Worm (Caenorhabditis elegans) whole organism, late embryonic: Measurements from ENCODE around the gene C02F5.12.

Experiments
- C08G9.2 ChIP-seq: sonication (generic microtip); optimal IDR thresholded peaks from 2 replicates; lab custom pipeline; 2016; ENCODE audit warnings: mild to moderate bottlenecking, missing genetic modification characterization, moderate library complexity, missing compliant biosample characterization
- F13H6.1 ChIP-seq: sonication (generic microtip); optimal IDR thresholded peaks from 2 replicates; lab custom pipeline; 2016; ENCODE audit warnings: missing genetic modification characterization, missing compliant biosample characterization
- T23F11.4 ChIP-seq: fragments of 200-800 bp; sonication (Bioruptor generic); optimal IDR thresholded peaks from 2 replicates; lab custom pipeline; 2018; ENCODE audit warnings: mild to moderate bottlenecking, missing genetic modification characterization, missing compliant biosample characterization
- Y22D7AL.16 ChIP-seq: sonication (generic microtip); optimal IDR thresholded peaks from 2 replicates; lab custom pipeline; 2016; ENCODE audit warnings: missing genetic modification characterization, missing compliant biosample characterization
- ama-1 ChIP-seq: fragments of 150-350 bp; optimal IDR thresholded peaks from 2 replicates; lab custom pipeline; 2014
- ceh-14 ChIP-seq: sonication (generic microtip); optimal IDR thresholded peaks from 2 replicates; lab custom pipeline; 2016; ENCODE audit warnings: missing genotype, missing genetic modification characterization, missing compliant biosample characterization
- ceh-19 ChIP-seq: fragments of 200-800 bp; sonication (Bioruptor generic); optimal IDR thresholded peaks from 2 replicates; lab custom pipeline; 2018; ENCODE audit warnings: mild to moderate bottlenecking, missing genetic modification characterization, missing compliant biosample characterization
- ceh-2 ChIP-seq: sonication (generic microtip); optimal IDR thresholded peaks from 2 replicates; lab custom pipeline; 2016; ENCODE audit warnings: missing genotype, missing genetic modification characterization, missing compliant biosample characterization
- ceh-22 ChIP-seq: sonication (generic microtip); optimal IDR thresholded peaks from 2 replicates; lab custom pipeline; 2017; ENCODE audit warnings: missing biosample characterization, missing genetic modification characterization
- ceh-24 ChIP-seq: sonication (generic microtip); optimal IDR thresholded peaks from 2 replicates; lab custom pipeline; 2016; ENCODE audit warnings: mild to moderate bottlenecking, missing genetic modification characterization, missing compliant biosample characterization
- ceh-30 ChIP-seq: fragments of 150-350 bp; optimal IDR thresholded peaks from 2 replicates; lab custom pipeline; 2014; ENCODE audit warnings: missing biosample characterization, missing genetic modification characterization
- ceh-31 ChIP-seq: sonication (generic microtip); optimal IDR thresholded peaks from 2 replicates; lab custom pipeline; 2016; ENCODE audit warnings: missing genetic modification characterization, missing compliant biosample characterization
- ceh-34 ChIP-seq: sonication (generic microtip); optimal IDR thresholded peaks from 2 replicates; lab custom pipeline; 2016; ENCODE audit warnings: mild to moderate bottlenecking, missing genetic modification characterization, missing compliant biosample characterization
- ceh-48 ChIP-seq: sonication (generic microtip); optimal IDR thresholded peaks from 2 replicates; lab custom pipeline; 2016; ENCODE audit warnings: missing genetic modification characterization, inconsistent platforms, missing compliant biosample characterization
- ceh-6 ChIP-seq: fragments of 200-800 bp; sonication (Bioruptor generic); optimal IDR thresholded peaks from 2 replicates; lab custom pipeline; 2018; ENCODE audit warnings: mild to moderate bottlenecking, missing genetic modification characterization, missing compliant biosample characterization
- che-1 ChIP-seq: sonication (generic microtip); optimal IDR thresholded peaks from 2 replicates; lab custom pipeline; 2016; ENCODE audit warnings: mild to moderate bottlenecking, missing genetic modification characterization, missing compliant biosample characterization
- dve-1 ChIP-seq: sonication (generic microtip); optimal IDR thresholded peaks from 2 replicates; lab custom pipeline; 2017; ENCODE audit warnings: antibody characterized with exemption, mild to moderate bottlenecking, missing genetic modification characterization, missing compliant biosample characterization
- ets-4 ChIP-seq: sonication (generic microtip); optimal IDR thresholded peaks from 2 replicates; lab custom pipeline; 2016; ENCODE audit warnings: missing genetic modification characterization, missing compliant biosample characterization
- fax-1 ChIP-seq: sonication (generic microtip); optimal IDR thresholded peaks from 2 replicates; lab custom pipeline; 2016; ENCODE audit warnings: missing genotype, missing genetic modification characterization, missing compliant biosample characterization
- fkh-10 ChIP-seq: fragments of 150-350 bp; optimal IDR thresholded peaks from 2 replicates; lab custom pipeline; 2014; ENCODE audit warnings: missing biosample characterization, missing genetic modification reagents, missing genetic modification characterization
- gmeb-2 ChIP-seq: sonication (generic microtip); optimal IDR thresholded peaks from 2 replicates; lab custom pipeline; 2016; ENCODE audit warnings: missing genetic modification characterization, inconsistent platforms, missing compliant biosample characterization
- hlh-13 ChIP-seq: fragments of 200-800 bp; sonication (Bioruptor generic); optimal IDR thresholded peaks from 2 replicates; lab custom pipeline; 2018; ENCODE audit warnings: mild to moderate bottlenecking, missing genetic modification characterization, missing compliant biosample characterization
- hlh-15 ChIP-seq: sonication (generic microtip); optimal IDR thresholded peaks from 2 replicates; lab custom pipeline; 2016; ENCODE audit warnings: missing genetic modification characterization, missing compliant biosample characterization
- hlh-30 ChIP-seq: sonication (generic microtip); optimal IDR thresholded peaks from 2 replicates; lab custom pipeline; 2017; ENCODE audit warnings: antibody characterized with exemption, missing genetic modification characterization, missing compliant biosample characterization; ENCODE audit not compliant: insufficient read depth
- mec-3 ChIP-seq: sonication (generic microtip); optimal IDR thresholded peaks from 2 replicates; lab custom pipeline; 2016; ENCODE audit warnings: borderline replicate concordance, missing genetic modification characterization, missing compliant biosample characterization
- nfya-1 ChIP-seq: sonication (generic microtip); optimal IDR thresholded peaks from 2 replicates; lab custom pipeline; 2017; ENCODE audit warnings: missing genetic modification characterization, mild to moderate bottlenecking, missing compliant biosample characterization, antibody characterized with exemption, moderate library complexity
- nhr-11 ChIP-seq: fragments of 150-350 bp; optimal IDR thresholded peaks from 2 replicates; lab custom pipeline; 2014; ENCODE audit warnings: missing biosample characterization, missing genetic modification characterization
- odd-2 ChIP-seq: sonication (generic microtip); optimal IDR thresholded peaks from 2 replicates; lab custom pipeline; 2017; ENCODE audit warnings: antibody characterized with exemption, mild to moderate bottlenecking, missing genetic modification characterization, missing compliant biosample characterization
- pag-3 ChIP-seq: sonication (generic microtip); optimal IDR thresholded peaks from 2 replicates; lab custom pipeline; 2016; ENCODE audit warnings: missing compliant biosample characterization, missing genetic modification characterization, borderline replicate concordance
- pax-1 ChIP-seq: fragments of 150-350 bp; optimal IDR thresholded peaks from 2 replicates; lab custom pipeline; 2014; ENCODE audit warnings: missing biosample characterization, missing genetic modification characterization
- pha-2 ChIP-seq: sonication (generic microtip); optimal IDR thresholded peaks from 2 replicates; lab custom pipeline; 2017; ENCODE audit warnings: mild to moderate bottlenecking, missing genetic modification characterization, missing compliant biosample characterization
- pha-4 ChIP-seq: fragments of 150-350 bp; optimal IDR thresholded peaks from 2 replicates; lab custom pipeline; 2018; ENCODE audit warnings: missing biosample characterization, missing genetic modification reagents, missing genetic modification characterization
- pqm-1 ChIP-seq: sonication (generic microtip); optimal IDR thresholded peaks from 2 replicates; lab custom pipeline; 2016; ENCODE audit warnings: missing genetic modification characterization, missing compliant biosample characterization
- pros-1 ChIP-seq: fragments of 150-350 bp; optimal IDR thresholded peaks from 2 replicates; lab custom pipeline; 2014; ENCODE audit warnings: missing biosample characterization, missing genetic modification reagents, missing genetic modification characterization
- rnt-1 ChIP-seq: sonication (generic microtip); optimal IDR thresholded peaks from 2 replicates; lab custom pipeline; 2016; ENCODE audit warnings: missing genetic modification characterization, missing compliant biosample characterization
- sdc-2 ChIP-seq: sonication (generic microtip); optimal IDR thresholded peaks from 2 replicates; lab custom pipeline; 2016; ENCODE audit warnings: missing genotype, missing genetic modification characterization, missing compliant biosample characterization
- sox-2 ChIP-seq: fragments of 200-800 bp; sonication (Bioruptor generic); IDR thresholded peaks from 2 replicates; pipeline ENCODE4 v1.3.6; 2022; ENCODE audit warnings: missing genetic modification reagents, missing genetic modification characterization, missing compliant biosample characterization
- sox-4 ChIP-seq: sonication (generic microtip); optimal IDR thresholded peaks from 2 replicates; lab custom pipeline; 2017; ENCODE audit warnings: mild to moderate bottlenecking, missing genetic modification characterization, inconsistent platforms, missing compliant biosample characterization
- tbx-2 ChIP-seq: sonication (generic microtip); optimal IDR thresholded peaks from 2 replicates; lab custom pipeline; 2016; ENCODE audit warnings: missing genetic modification characterization, missing compliant biosample characterization
- tbx-7 ChIP-seq: sonication (generic microtip); optimal IDR thresholded peaks from 2 replicates; lab custom pipeline; 2016; ENCODE audit warnings: missing genotype, missing genetic modification characterization, missing compliant biosample characterization
- unc-3 ChIP-seq, 2 experiments: fragments of 200-800 bp in 1 of 2; sonication (Bioruptor generic) in 1 of 2; sonication (generic microtip) in 1 of 2; conservative IDR thresholded peaks in 1 of 2; optimal IDR thresholded peaks in 1 of 2; 2 replicates each; pipeline versions ENCODE4 v1.3.6 to Lab custom; 2016 to 2022; ENCODE audit warnings: missing compliant biosample characterization in 2 of 2, missing genetic modification characterization in 2 of 2, missing genetic modification reagents in 1 of 2
- unc-55 ChIP-seq: sonication (generic microtip); optimal IDR thresholded peaks from 2 replicates; lab custom pipeline; 2017; ENCODE audit warnings: missing biosample characterization, missing genetic modification reagents, missing genetic modification characterization
- unc-86 ChIP-seq: sonication (generic microtip); optimal IDR thresholded peaks from 2 replicates; lab custom pipeline; 2016; ENCODE audit warnings: missing genetic modification characterization, missing compliant biosample characterization
- zip-5 ChIP-seq: sonication (generic microtip); optimal IDR thresholded peaks from 2 replicates; lab custom pipeline; 2016; ENCODE audit warnings: missing genetic modification characterization, missing compliant biosample characterization

The C02F5.12 gene

ce11 chrIII:8216224-8216623, 26.6 kb downstream of the C02F5.12 start, which contains the start of gene unc-86:
Gene unc-86 (minus strand): TSS chrIII:8216336.
- TF ChIP-seq ceh-31: peak; percentile 53
- TF ChIP-seq ceh-2: no peak
- peak; percentile 25 for TF ChIP-seq unc-86 (tag; lab: Kevin White, UChicago)
- TF ChIP-seq nfya-1: peak; percentile 64

- no peak for TF ChIP-seq odd-2 (tag; lab: Kevin White, UChicago)
- TF ChIP-seq ceh-31: peak; percentile 42
These were observed 31.3 kb downstream of the C02F5.12 start for ce11 chrIII:8211562-8211961.

ce11 chrIII:8209775-8210174, 33.1 kb downstream of the C02F5.12 start, which contains the start of gene C30A5.10:
Gene C30A5.10 (minus strand): TSS chrIII:8209875.
- TF ChIP-seq pha-4 (tag; lab: Kevin White, UChicago) (no peak), ceh-6 (GFP tag; lab: Kevin White, UChicago) (no peak), unc-3 (GFP tag; conservative IDR thresholded peaks at IDR 0.05; lab: Robert Waterston, UW) (no peak), unc-3 (tag; optimal IDR thresholded peaks at IDR 0.05; lab: Kevin White, UChicago) (no peak), ceh-48 (tag; lab: Kevin White, UChicago) (no peak)

ce11 chrIII:8202754-8203153, 40.1 kb downstream of the C02F5.12 start, which contains the start of gene snb-5:
Gene snb-5 (plus strand): TSS chrIII:8203054.
- TF ChIP-seq ceh-6 (GFP tag; lab: Kevin White, UChicago) (no peak), ceh-34 (tag; lab: Kevin White, UChicago) (no peak)

- TF ChIP-seq fkh-10 (GFP tag; lab: Kevin White, UChicago) (no peak), F13H6.1 (tag; lab: Kevin White, UChicago) (no peak), pros-1 (tag; lab: Kevin White, UChicago) (no peak), sox-4 (no peak), pqm-1 (no peak), ceh-19 (peak; percentile 33), ets-4 (no peak), mec-3 (tag; lab: Kevin White, UChicago) (no peak), fax-1 (tag; lab: Kevin White, UChicago) (no peak), Y22D7AL.16 (tag; lab: Kevin White, UChicago) (no peak), C08G9.2 (tag; lab: Kevin White, UChicago) (no peak), zip-5 (tag; lab: Kevin White, UChicago) (no peak), ceh-30 (tag; lab: Kevin White, UChicago) (no peak), hlh-30 (tag; lab: Kevin White, UChicago) (peak; percentile 60), ceh-24 (tag; lab: Kevin White, UChicago) (no peak), dve-1 (tag; lab: Kevin White, UChicago) (no peak), T23F11.4 (no peak), gmeb-2 (tag; lab: Kevin White, UChicago) (no peak), unc-55 (peak; percentile 51), ceh-14 (peak; percentile 33), unc-3 (GFP tag; conservative IDR thresholded peaks at IDR 0.05; lab: Robert Waterston, UW) (no peak), unc-3 (tag; optimal IDR thresholded peaks at IDR 0.05; lab: Kevin White, UChicago) (no peak), ceh-2 (no peak), sdc-2 (tag; lab: Kevin White, UChicago) (peak; percentile 42), tbx-7 (tag; lab: Kevin White, UChicago) (no peak), sox-2 (no peak), ceh-48 (tag; lab: Kevin White, UChicago) (peak; percentile 78), pag-3 (tag; lab: Kevin White, UChicago) (no peak), hlh-15 (tag; lab: Kevin White, UChicago) (no peak), nhr-11 (tag; lab: Kevin White, UChicago) (no peak), ceh-31 (peak; percentile 78), pax-1 (tag; lab: Kevin White, UChicago) (no peak), che-1 (tag; lab: Kevin White, UChicago) (no peak), pha-2 (tag; lab: Kevin White, UChicago) (no peak), tbx-2 (tag; lab: Kevin White, UChicago) (no peak), ceh-22 (tag; lab: Kevin White, UChicago) (no peak), ama-1 (lab: Kevin White, UChicago) (no peak), rnt-1 (tag; lab: Kevin White, UChicago) (peak; percentile 18), hlh-13 (GFP tag; lab: Kevin White, UChicago) (no peak)
These were observed 41.1 kb downstream of the C02F5.12 start for ce11 chrIII:8201760-8202159.
